Worm (Caenorhabditis elegans): ENCODE results near the gene C17E7.12.
A peak's percentile ranks its signal among the peaks of the same experiment; 100 is the strongest.

The C17E7.12 gene

DNA sequence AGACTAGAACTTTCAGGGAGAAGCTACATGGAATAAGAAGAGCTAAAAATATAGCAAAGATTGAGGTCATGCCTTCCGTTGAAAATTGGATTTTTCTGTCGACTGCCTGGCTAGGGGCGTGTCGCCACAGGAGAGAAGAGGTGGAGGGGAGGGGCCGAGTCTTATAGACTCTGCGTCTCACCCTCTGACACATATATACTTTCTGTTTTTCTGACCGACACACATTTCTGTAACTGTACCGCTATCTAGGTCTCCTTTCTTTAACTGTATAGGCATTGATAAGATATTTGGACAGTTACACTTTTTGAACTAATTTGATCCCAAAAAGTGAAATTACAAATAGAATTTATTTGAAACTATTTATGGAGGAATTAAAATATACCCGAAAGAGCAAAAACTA is 50.4 kb downstream of the C17E7.12 start:
- peak; percentile 20 for TF ChIP-seq pqm-1 (tag; optimal IDR thresholded peaks at IDR 0.05)
- no peak for TF ChIP-seq R02D3.7 (tag; optimal IDR thresholded peaks at IDR 0.05)

All from whole organism, L3 larva.